Fruit fly (Drosophila melanogaster) whole organism, wandering third instar larva: Measurements from ENCODE around the gene CG34429.

Experiments
- Abd-B ChIP-seq: fragments of >200 bp; optimal IDR thresholded peaks from 2 replicates; lab custom pipeline; 2017; ENCODE audit warnings: missing biosample characterization, missing genetic modification characterization
- CG32264 ChIP-seq: fragments of 200-800 bp; sonication (Bioruptor generic); optimal IDR thresholded peaks from 2 replicates; lab custom pipeline; 2016; ENCODE audit warnings: missing biosample characterization, missing genetic modification characterization
- CG9705 ChIP-seq: fragments of 200-800 bp; sonication (Bioruptor generic); optimal IDR thresholded peaks from 2 replicates; lab custom pipeline; 2018; ENCODE audit warnings: missing biosample characterization, mild to moderate bottlenecking, missing genetic modification characterization
- CrebA ChIP-seq: fragments of 200-800 bp; sonication (Bioruptor generic); optimal IDR thresholded peaks from 2 replicates; lab custom pipeline; 2016; ENCODE audit warnings: missing biosample characterization, mild to moderate bottlenecking, missing genetic modification characterization, borderline replicate concordance
- Dif ChIP-seq: fragments of 200-275, 200-300 bp; sonication (Bioruptor generic); optimal IDR thresholded peaks from 2 replicates; lab custom pipeline; 2018; ENCODE audit warnings: missing biosample characterization, missing genetic modification characterization; ENCODE audit not compliant: partially characterized antibody
- HLH106 ChIP-seq: fragments of 200-800 bp; optimal IDR thresholded peaks from 3 replicates; lab custom pipeline; 2019; ENCODE audit warnings: missing biosample characterization, mild to moderate bottlenecking, missing genetic modification characterization, moderate library complexity
- Hnf4 ChIP-seq: fragments of 200-800 bp; sonication (Bioruptor generic); optimal IDR thresholded peaks from 2 replicates; lab custom pipeline; 2016; ENCODE audit warnings: missing biosample characterization, mild to moderate bottlenecking, missing genetic modification characterization
- Hr78 ChIP-seq: fragments of >200 bp; optimal IDR thresholded peaks from 2 replicates; lab custom pipeline; 2017; ENCODE audit warnings: missing biosample characterization, missing genetic modification characterization
- Hr83 ChIP-seq: fragments of 200-300 bp; sonication (Bioruptor generic); optimal IDR thresholded peaks from 2 replicates; lab custom pipeline; 2016; ENCODE audit warnings: missing biosample characterization, mild to moderate bottlenecking, missing genetic modification characterization, moderate library complexity; ENCODE audit not compliant: poor library complexity, severe bottlenecking
- Jra ChIP-seq: sonication (Bioruptor generic); optimal IDR thresholded peaks from 2 replicates; lab custom pipeline; 2016; ENCODE audit warnings: missing biosample characterization, missing genetic modification characterization
- Mio ChIP-seq: sonication (Bioruptor generic); optimal IDR thresholded peaks from 2 replicates; lab custom pipeline; 2016; ENCODE audit warnings: missing biosample characterization, missing genetic modification characterization
- N ChIP-seq: fragments of >200 bp; optimal IDR thresholded peaks from 2 replicates; lab custom pipeline; 2018; ENCODE audit warnings: missing biosample characterization, missing external identifiers, missing genetic modification characterization
- OdsH ChIP-seq: fragments of 200-800 bp; sonication (Bioruptor generic); optimal IDR thresholded peaks from 2 replicates; lab custom pipeline; 2016; ENCODE audit warnings: missing biosample characterization, mild to moderate bottlenecking, missing genetic modification characterization
- Rel ChIP-seq, 2 experiments: fragments of 200-800 bp; sonication (Bioruptor generic) in 1 of 2; optimal IDR thresholded peaks; 2 replicates in 1 of 2; 3 replicates in 1 of 2; lab custom pipeline; 2016 to 2019; ENCODE audit warnings: mild to moderate bottlenecking in 2 of 2, missing biosample characterization in 2 of 2, missing genetic modification characterization in 2 of 2, moderate library complexity in 1 of 2
- Sp1 ChIP-seq: fragments of 200-800 bp; sonication (Bioruptor generic); optimal IDR thresholded peaks from 3 replicates; lab custom pipeline; 2019; ENCODE audit warnings: missing biosample characterization, mild to moderate bottlenecking, missing genetic modification characterization, moderate library complexity
- br ChIP-seq: fragments of 200-800 bp; sonication (Bioruptor generic); optimal IDR thresholded peaks from 2 replicates; lab custom pipeline; 2016; ENCODE audit warnings: missing biosample characterization, missing genetic modification characterization
- brk ChIP-seq: fragments of 200-800 bp; sonication (Bioruptor generic); optimal IDR thresholded peaks from 2 replicates; lab custom pipeline; 2016; ENCODE audit warnings: missing biosample characterization, mild to moderate bottlenecking, missing genetic modification characterization
- dl ChIP-seq, 2 experiments: fragments of 175-275, 200-275 bp in 1 of 2; fragments of 200-275 bp in 1 of 2; sonication (Bioruptor generic); optimal IDR thresholded peaks; lab custom pipeline; 2018; ENCODE audit warnings: mild to moderate bottlenecking in 2 of 2, missing biosample characterization in 2 of 2, missing genetic modification characterization in 2 of 2, moderate library complexity in 2 of 2; ENCODE audit not compliant: partially characterized antibody in 2 of 2, insufficient read depth in 1 of 2
- dmrt93B ChIP-seq: fragments of 200-800 bp; sonication (Bioruptor generic); optimal IDR thresholded peaks from 2 replicates; lab custom pipeline; 2018; ENCODE audit warnings: missing biosample characterization, mild to moderate bottlenecking, missing genetic modification characterization
- dsf ChIP-seq: sonication (Bioruptor generic); optimal IDR thresholded peaks from 2 replicates; lab custom pipeline; 2016; ENCODE audit warnings: missing biosample characterization, missing genetic modification characterization, borderline replicate concordance
- ey ChIP-seq: fragments of 200-800 bp; sonication (Bioruptor generic); optimal IDR thresholded peaks from 2 replicates; lab custom pipeline; 2016; ENCODE audit warnings: missing biosample characterization, missing genetic modification characterization
- foxo ChIP-seq, 2 experiments: fragments of 200-800 bp; sonication (Bioruptor generic); optimal IDR thresholded peaks; 2 replicates in 1 of 2; 3 replicates in 1 of 2; lab custom pipeline; 2016 to 2017; ENCODE audit warnings: missing biosample characterization in 2 of 2, missing genetic modification characterization in 2 of 2
- fru ChIP-seq: fragments of 200-800 bp; sonication (Bioruptor generic); optimal IDR thresholded peaks from 3 replicates; lab custom pipeline; 2016; ENCODE audit warnings: missing biosample characterization, mild to moderate bottlenecking, missing genetic modification characterization
- h ChIP-seq: fragments of 200-800 bp; sonication (Bioruptor generic); optimal IDR thresholded peaks from 3 replicates; lab custom pipeline; 2016; ENCODE audit warnings: missing biosample characterization, mild to moderate bottlenecking, missing genetic modification characterization
- jim ChIP-seq: fragments of 175-275, 200-325 bp; sonication (Bioruptor generic); optimal IDR thresholded peaks from 2 replicates; lab custom pipeline; 2016; ENCODE audit warnings: missing biosample characterization, mild to moderate bottlenecking, missing genetic modification characterization
- lola ChIP-seq: fragments of >200 bp; optimal IDR thresholded peaks from 2 replicates; lab custom pipeline; 2017; ENCODE audit warnings: missing biosample characterization, missing genetic modification characterization
- pan ChIP-seq: fragments of >200 bp; optimal IDR thresholded peaks from 2 replicates; lab custom pipeline; 2017
- psq ChIP-seq: fragments of 200-800 bp; sonication (Bioruptor generic); optimal IDR thresholded peaks from 3 replicates; lab custom pipeline; 2017; ENCODE audit warnings: missing biosample characterization, mild to moderate bottlenecking, missing genetic modification characterization, moderate library complexity
- rgr ChIP-seq: fragments of 200-800 bp; sonication (Bioruptor generic); optimal IDR thresholded peaks from 3 replicates; lab custom pipeline; 2016; ENCODE audit warnings: missing biosample characterization, mild to moderate bottlenecking, missing genetic modification characterization
- sage ChIP-seq: fragments of 200-800 bp; sonication (Bioruptor generic); optimal IDR thresholded peaks from 2 replicates; lab custom pipeline; 2016; ENCODE audit warnings: missing biosample characterization, mild to moderate bottlenecking, missing genetic modification characterization
- tai ChIP-seq: sonication (Bioruptor generic); optimal IDR thresholded peaks from 2 replicates; lab custom pipeline; 2016; ENCODE audit warnings: missing biosample characterization, missing genetic modification characterization
- usp ChIP-seq: fragments of >200 bp; optimal IDR thresholded peaks from 2 replicates; lab custom pipeline; 2017; ENCODE audit warnings: missing biosample characterization, missing genetic modification characterization
- woc ChIP-seq: sonication (Bioruptor generic); optimal IDR thresholded peaks from 2 replicates; lab custom pipeline; 2016; ENCODE audit warnings: missing biosample characterization, mild to moderate bottlenecking, missing genetic modification characterization

CG34429 gene

dm6 chr3L:13105863-13106262, 43.0 kb downstream of the CG34429 start:
- no peak for TF ChIP-seq ey (GFP tag; lab: Kevin White, UChicago)
- no peak for TF ChIP-seq CG32264 (GFP tag; lab: Kevin White, UChicago)
- TF ChIP-seq foxo (GFP tag; optimal IDR thresholded peaks at IDR 0.05; lab: Kevin White, UChicago): no peak
- no peak for TF ChIP-seq CrebA (GFP tag; lab: Kevin White, UChicago)
- no peak for TF ChIP-seq N (GFP tag; lab: Kevin White, UChicago)
- TF ChIP-seq OdsH (GFP tag; lab: Kevin White, UChicago): no peak
- TF ChIP-seq woc: no peak
- no peak for TF ChIP-seq lola (GFP tag; lab: Kevin White, UChicago)
- no peak for TF ChIP-seq dmrt93B (GFP tag; lab: Kevin White, UChicago)
- no peak for TF ChIP-seq usp (GFP tag; lab: Kevin White, UChicago)
- TF ChIP-seq Hr78 (GFP tag; lab: Kevin White, UChicago): no peak
- no peak for TF ChIP-seq Abd-B (GFP tag; lab: Kevin White, UChicago)
- TF ChIP-seq Mio (GFP tag; lab: Kevin White, UChicago): no peak

- peak; percentile 56 for TF ChIP-seq ey (GFP tag; lab: Kevin White, UChicago)
- TF ChIP-seq Hr83: no peak
- TF ChIP-seq fru (GFP tag; lab: Kevin White, UChicago): peak; percentile 75
- peak; percentile 50 for TF ChIP-seq Hnf4 (GFP tag; lab: Kevin White, UChicago)
- peak; percentile 25 for TF ChIP-seq Sp1 (GFP tag; lab: Kevin White, UChicago)
- TF ChIP-seq br (GFP tag; lab: Kevin White, UChicago): peak; percentile 71
- TF ChIP-seq Dif: peak; percentile 19
- TF ChIP-seq brk (GFP tag; lab: Kevin White, UChicago): no peak
- TF ChIP-seq Jra (GFP tag; lab: Kevin White, UChicago): peak; percentile 14
- peak; percentile 19 for TF ChIP-seq rgr (GFP tag; lab: Kevin White, UChicago)
- TF ChIP-seq psq (GFP tag; lab: Kevin White, UChicago): peak; percentile 21
- peak; percentile 35 for TF ChIP-seq OdsH (GFP tag; lab: Kevin White, UChicago)
- TF ChIP-seq Rel (GFP tag; optimal IDR thresholded peaks at IDR 0.05; lab: Kevin White, UChicago): no peak
- no peak for TF ChIP-seq Rel (tag; optimal IDR thresholded peaks at IDR 0.05; lab: Kevin White, UChicago)
- TF ChIP-seq dl (GFP tag; optimal IDR thresholded peaks at IDR 0.05; lab: Kevin White, UChicago; ENCODE audit: insufficient read depth in 1 of 2, partially characterized antibody in 2 of 2): no peak
- TF ChIP-seq dsf (GFP tag; lab: Kevin White, UChicago): no peak
- TF ChIP-seq HLH106 (tag; lab: Kevin White, UChicago): peak; percentile 20
- TF ChIP-seq pan (lab: Kevin White, UChicago): no peak
- no peak for TF ChIP-seq jim (GFP tag; lab: Kevin White, UChicago)
- peak; percentile 73 for TF ChIP-seq woc
- no peak for TF ChIP-seq Hr78 (GFP tag; lab: Kevin White, UChicago)
- TF ChIP-seq dmrt93B (GFP tag; lab: Kevin White, UChicago): no peak
- peak in 1 of 2 experiments; percentile 69 for TF ChIP-seq foxo (GFP tag; optimal IDR thresholded peaks at IDR 0.05; lab: Kevin White, UChicago)
- TF ChIP-seq CG9705: no peak
- TF ChIP-seq sage (GFP tag; lab: Kevin White, UChicago): no peak
- peak; percentile 62 for TF ChIP-seq h (GFP tag; lab: Kevin White, UChicago)
- TF ChIP-seq Mio (GFP tag; lab: Kevin White, UChicago): no peak
These were observed 44.6 kb downstream of the CG34429 start for dm6 chr3L:13107307-13107938.

- TF ChIP-seq Hr78 (GFP tag; lab: Kevin White, UChicago) (no peak), dsf (GFP tag; lab: Kevin White, UChicago) (no peak), psq (GFP tag; lab: Kevin White, UChicago) (no peak), Rel (GFP tag; optimal IDR thresholded peaks at IDR 0.05; lab: Kevin White, UChicago) (no peak), Rel (tag; optimal IDR thresholded peaks at IDR 0.05; lab: Kevin White, UChicago) (no peak), CrebA (GFP tag; lab: Kevin White, UChicago) (no peak), CG9705 (no peak), tai (no peak), usp (GFP tag; lab: Kevin White, UChicago) (no peak), jim (GFP tag; lab: Kevin White, UChicago) (no peak)
These were observed 45.6 kb downstream of the CG34429 start for dm6 chr3L:13108354-13108882.
